Worm (Caenorhabditis elegans) whole organism, L4 larva: ENCODE results near the gene nhr-95.

Experiments used
- F26F4.8 ChIP-seq: fragments of 200-800 bp; sonication (Bioruptor generic); conservative IDR thresholded peaks from 2 replicates; pipeline ENCODE4 v1.3.6; 2022; ENCODE audit warnings: missing genetic modification characterization, missing compliant biosample characterization
- F37D6.2 ChIP-seq: sonication (generic microtip); optimal IDR thresholded peaks from 2 replicates; lab custom pipeline; 2016; ENCODE audit warnings: mild to moderate bottlenecking, missing genetic modification characterization, missing compliant biosample characterization
- F44E2.7 ChIP-seq: fragments of 200-800 bp; sonication (Bioruptor generic); IDR thresholded peaks from 2 replicates; pipeline ENCODE4 v2.1.2; 2022; ENCODE audit warnings: missing genetic modification characterization, missing compliant biosample characterization
- T20F7.1 ChIP-seq: fragments of 200-800 bp; sonication (Bioruptor generic); optimal IDR thresholded peaks from 2 replicates; lab custom pipeline; 2018; ENCODE audit warnings: mild to moderate bottlenecking, missing genetic modification characterization, missing compliant biosample characterization
- T26A8.4 ChIP-seq: fragments of 200-800 bp; sonication (Bioruptor generic); IDR thresholded peaks from 2 replicates; pipeline ENCODE4 v1.3.6; 2022; ENCODE audit warnings: missing genetic modification characterization, missing compliant biosample characterization
- ZK337.2 ChIP-seq: fragments of 200-800 bp; sonication (Bioruptor generic); IDR thresholded peaks from 2 replicates; pipeline ENCODE4 v1.3.6; 2022; ENCODE audit warnings: missing genetic modification reagents, missing genetic modification characterization, missing compliant biosample characterization
- ZK546.5 ChIP-seq, 2 experiments: sonication (generic microtip); optimal IDR thresholded peaks; 2 replicates each; lab custom pipeline; 2017; ENCODE audit warnings: missing biosample characterization in 2 of 2, missing genetic modification characterization in 2 of 2
- ama-1 ChIP-seq: fragments of 150-350 bp; optimal IDR thresholded peaks from 2 replicates; lab custom pipeline; 2014; ENCODE audit warnings: inconsistent platforms, mixed read lengths
- ceh-28 ChIP-seq: fragments of 150-350 bp; optimal IDR thresholded peaks from 2 replicates; lab custom pipeline; 2014; ENCODE audit warnings: missing biosample characterization, missing genetic modification reagents, missing genetic modification characterization
- ceh-32 ChIP-seq: sonication (generic microtip); optimal IDR thresholded peaks from 2 replicates; lab custom pipeline; 2016; ENCODE audit warnings: mild to moderate bottlenecking, missing genetic modification characterization, missing compliant biosample characterization; ENCODE audit not compliant: poor library complexity
- ceh-82 ChIP-seq: sonication (generic microtip); optimal IDR thresholded peaks from 2 replicates; lab custom pipeline; 2017; ENCODE audit warnings: missing biosample characterization, missing genetic modification characterization
- ces-1 ChIP-seq: fragments of 150-350 bp; sonication (generic microtip); optimal IDR thresholded peaks from 4 replicates; lab custom pipeline; 2014; ENCODE audit warnings: missing biosample characterization, missing genetic modification reagents, missing genetic modification characterization
- ctbp-1 ChIP-seq: fragments of 200-800 bp; sonication (Bioruptor generic); IDR thresholded peaks from 2 replicates; pipeline ENCODE4 v1.3.6; 2022; ENCODE audit warnings: missing genetic modification reagents, missing genetic modification characterization, missing compliant biosample characterization
- dmd-8 ChIP-seq: fragments of 200-800 bp; sonication (Bioruptor generic); IDR thresholded peaks from 2 replicates; pipeline ENCODE4 v1.3.6; 2022; ENCODE audit warnings: missing genetic modification characterization, missing compliant biosample characterization
- fkh-10 ChIP-seq: fragments of 150-350 bp; optimal IDR thresholded peaks from 2 replicates; lab custom pipeline; 2014; ENCODE audit warnings: missing biosample characterization, missing genetic modification reagents, missing genetic modification characterization
- gei-8 ChIP-seq: fragments of 200-800 bp; sonication (Bioruptor generic); optimal IDR thresholded peaks from 2 replicates; lab custom pipeline; 2018; ENCODE audit warnings: mild to moderate bottlenecking, missing genetic modification characterization, missing compliant biosample characterization
- hif-1 ChIP-seq, 2 experiments: sonication (generic microtip); optimal IDR thresholded peaks; 2 replicates each; lab custom pipeline; 2016 to 2017; ENCODE audit warnings: missing compliant biosample characterization in 2 of 2, missing genetic modification characterization in 2 of 2, missing genetic modification reagents in 2 of 2, missing genotype in 2 of 2, mild to moderate bottlenecking in 1 of 2
- hlh-11 ChIP-seq: fragments of 200-800 bp; sonication (Bioruptor generic); optimal IDR thresholded peaks from 2 replicates; lab custom pipeline; 2018; ENCODE audit warnings: mild to moderate bottlenecking, missing genetic modification characterization, missing compliant biosample characterization
- hlh-30 ChIP-seq: sonication (generic microtip); optimal IDR thresholded peaks from 2 replicates; lab custom pipeline; 2017; ENCODE audit warnings: antibody characterized with exemption, mild to moderate bottlenecking, missing genetic modification characterization, missing compliant biosample characterization; ENCODE audit not compliant: insufficient read depth
- hmg-1.1 ChIP-seq: fragments of 200-800 bp; sonication (Bioruptor generic); IDR thresholded peaks from 2 replicates; pipeline ENCODE4 v1.3.6; 2022; ENCODE audit warnings: missing genetic modification reagents, missing genetic modification characterization, missing compliant biosample characterization
- lin-13 ChIP-seq: fragments of 150-350 bp; optimal IDR thresholded peaks from 2 replicates; lab custom pipeline; 2014; ENCODE audit warnings: missing biosample characterization, missing genetic modification reagents, missing genetic modification characterization
- lsy-2 ChIP-seq, 2 experiments: fragments of 150-350 bp in 1 of 2; sonication (generic microtip) in 1 of 2; optimal IDR thresholded peaks; 2 replicates each; lab custom pipeline; 2014 to 2017; ENCODE audit warnings: missing biosample characterization in 2 of 2, missing genetic modification characterization in 2 of 2
- madf-5 ChIP-seq, 2 experiments: fragments of 200-800 bp; sonication (Bioruptor generic); IDR thresholded peaks; 2 replicates each; pipeline ENCODE4 v1.3.6; 2022; ENCODE audit warnings: missing compliant biosample characterization in 2 of 2, missing genetic modification characterization in 2 of 2
- mdl-1 ChIP-seq, 2 experiments: fragments of 150-350 bp in 1 of 2; sonication (generic microtip) in 1 of 2; optimal IDR thresholded peaks; 2 replicates each; lab custom pipeline; 2014 to 2017; ENCODE audit warnings: missing biosample characterization in 2 of 2, missing genetic modification characterization in 2 of 2
- mep-1 ChIP-seq: fragments of 150-350 bp; sonication (generic microtip); optimal IDR thresholded peaks from 3 replicates; lab custom pipeline; 2014; ENCODE audit warnings: missing biosample characterization, missing genetic modification characterization
- mxl-2 ChIP-seq: fragments of 200-800 bp; sonication (Bioruptor generic); conservative IDR thresholded peaks from 2 replicates; pipeline ENCODE4 v1.3.6; 2022; ENCODE audit warnings: missing genetic modification reagents, missing genetic modification characterization, missing compliant biosample characterization
- nhr-10 ChIP-seq: fragments of 150-350 bp; optimal IDR thresholded peaks from 2 replicates; lab custom pipeline; 2014; ENCODE audit warnings: missing biosample characterization, missing genetic modification characterization
- nhr-11 ChIP-seq: fragments of 150-350 bp; optimal IDR thresholded peaks from 2 replicates; lab custom pipeline; 2014; ENCODE audit warnings: missing biosample characterization, missing genetic modification characterization
- nhr-237 ChIP-seq: sonication (generic microtip); optimal IDR thresholded peaks from 2 replicates; lab custom pipeline; 2017; ENCODE audit warnings: missing biosample characterization, missing genetic modification characterization
- nhr-25 ChIP-seq: sonication (generic microtip); optimal IDR thresholded peaks from 2 replicates; lab custom pipeline; 2017; ENCODE audit warnings: missing genetic modification characterization, mild to moderate bottlenecking, missing compliant biosample characterization, antibody characterized with exemption, moderate library complexity, borderline replicate concordance; ENCODE audit not compliant: insufficient read depth
- nhr-42 ChIP-seq: fragments of 200-800 bp; sonication (Bioruptor generic); IDR thresholded peaks from 2 replicates; pipeline ENCODE4 v1.3.6; 2022; ENCODE audit warnings: missing genetic modification characterization, missing compliant biosample characterization
- nhr-6 ChIP-seq: fragments of 150-350 bp; optimal IDR thresholded peaks from 2 replicates; lab custom pipeline; 2014; ENCODE audit warnings: missing biosample characterization, missing genetic modification characterization
- set-16 ChIP-seq: fragments of 200-800 bp; sonication (Bioruptor generic); IDR thresholded peaks from 2 replicates; pipeline ENCODE4 v1.3.6; 2022; ENCODE audit warnings: missing genetic modification reagents, missing genetic modification characterization, missing compliant biosample characterization
- skn-1 ChIP-seq: fragments of 150-350 bp; optimal IDR thresholded peaks from 2 replicates; lab custom pipeline; 2014; ENCODE audit warnings: missing biosample characterization, missing genetic modification characterization
- snpc-1.2 ChIP-seq: fragments of 200-800 bp; sonication (Bioruptor generic); IDR thresholded peaks from 2 replicates; pipeline ENCODE4 v1.3.6; 2022; ENCODE audit warnings: missing genetic modification reagents, missing genetic modification characterization, missing compliant biosample characterization
- snpc-4 ChIP-seq: fragments of 150-350 bp; optimal IDR thresholded peaks from 2 replicates; lab custom pipeline; 2014; ENCODE audit warnings: missing biosample characterization, missing genetic modification characterization
- unc-62 ChIP-seq, 3 experiments: fragments of 150-350 bp in 1 of 3; sonication (generic microtip); optimal IDR thresholded peaks in 2 of 3; peaks in 1 of 3; 1 replicate in 1 of 3; 2 replicates in 2 of 3; lab custom pipeline; 2014 to 2017; ENCODE audit warnings: missing biosample characterization in 3 of 3, missing genetic modification characterization in 3 of 3, missing genetic modification reagents in 3 of 3, missing genotype in 1 of 3

Gene nhr-95

ce11 chrV:19082541-19082940 lies at the start of gene nhr-95:
Gene nhr-95 (minus strand): TSS chrV:19082641.
- TF ChIP-seq nhr-11 (tag; lab: Kevin White, UChicago) (no peak), hmg-1.1 (GFP tag; lab: Robert Waterston, UW) (0 out of 2 replicates have a peak, but pooled peaks have one; percentile 27), madf-5 (GFP tag; IDR thresholded peaks at IDR 0.05; lab: Robert Waterston, UW) (no peak), snpc-1.2 (GFP tag; lab: Robert Waterston, UW) (no peak), ama-1 (lab: Kevin White, UChicago) (no peak), ZK546.5 (tag; optimal IDR thresholded peaks at IDR 0.05; lab: Kevin White, UChicago) (no peak), nhr-25 (tag; lab: Kevin White, UChicago) (no peak), mxl-2 (no peak), mep-1 (tag; lab: Kevin White, UChicago) (no peak), lin-13 (GFP tag; lab: Kevin White, UChicago) (no peak), fkh-10 (GFP tag; lab: Kevin White, UChicago) (no peak), hlh-11 (tag; lab: Kevin White, UChicago) (peak; percentile 6), ceh-32 (tag; lab: Kevin White, UChicago) (no peak), set-16 (GFP tag; lab: Robert Waterston, UW) (0 out of 2 replicates have a peak, but pooled peaks have one; percentile 6), snpc-4 (no peak), skn-1 (tag; lab: Kevin White, UChicago) (no peak), hif-1 (tag; optimal IDR thresholded peaks at IDR 0.05; lab: Kevin White, UChicago) (no peak), gei-8 (GFP tag; lab: Kevin White, UChicago) (no peak), F37D6.2 (tag; lab: Kevin White, UChicago) (no peak), ceh-82 (tag; lab: Kevin White, UChicago) (no peak), F26F4.8 (GFP tag; lab: Robert Waterston, UW) (no peak), nhr-42 (GFP tag; lab: Robert Waterston, UW) (no peak), unc-62 (GFP tag; optimal IDR thresholded peaks at IDR 0.05 in 1 of 2; lab: Kevin White, UChicago) (peak in 1 of 2 experiments; percentile 22), unc-62 (tag; optimal IDR thresholded peaks at IDR 0.05; lab: Kevin White, UChicago) (no peak), dmd-8 (GFP tag; lab: Robert Waterston, UW) (no peak), lsy-2 (tag; optimal IDR thresholded peaks at IDR 0.05; lab: Kevin White, UChicago) (no peak), T20F7.1 (no peak), nhr-6 (tag; lab: Kevin White, UChicago) (no peak), hlh-30 (peak; percentile 10), nhr-237 (tag; lab: Kevin White, UChicago) (no peak), ces-1 (GFP tag; lab: Kevin White, UChicago) (no peak), ctbp-1 (GFP tag; lab: Robert Waterston, UW) (no peak)
- TF ChIP-seq, all 104 proteins: peak for 5

- TF ChIP-seq ceh-28 (tag; lab: Kevin White, UChicago) (peak; percentile 82), nhr-10 (no peak), T26A8.4 (GFP tag; lab: Robert Waterston, UW) (no peak), nhr-11 (tag; lab: Kevin White, UChicago) (no peak), F44E2.7 (GFP tag; lab: Robert Waterston, UW) (0 out of 2 replicates have a peak, but pooled peaks have one; percentile 12)
These were observed 49.5 kb upstream of the nhr-95 start for ce11 chrV:19131848-19132401.

- TF ChIP-seq mdl-1 (tag; optimal IDR thresholded peaks at IDR 0.05; lab: Kevin White, UChicago) (no peak), set-16 (GFP tag; lab: Robert Waterston, UW) (peak; percentile 89), ZK337.2 (0 out of 2 replicates have a peak, but pooled peaks have one; percentile 28)
These were observed 47.2 kb upstream of the nhr-95 start for ce11 chrV:19129497-19130212.
